Worm (Caenorhabditis elegans) whole organism, L1 larva: ENCODE data around the gene ugt-60.

Experiments used
- dpl-1 ChIP-seq, 3 experiments: fragments of 150-350 bp in 2 of 3; sonication (generic microtip) in 1 of 3; optimal IDR thresholded peaks; 2 replicates each; lab custom pipeline; 2014 to 2017; ENCODE audit warnings: missing biosample characterization in 3 of 3, missing genetic modification characterization in 3 of 3, missing genetic modification reagents in 3 of 3
- egl-27 ChIP-seq, 2 experiments: fragments of 150-350 bp in 1 of 2; sonication (generic microtip); optimal IDR thresholded peaks; 3 replicates each; lab custom pipeline; 2017 to 2018; ENCODE audit warnings: missing biosample characterization in 2 of 2, missing genetic modification characterization in 2 of 2, missing genetic modification reagents in 2 of 2
- elt-2 ChIP-seq: sonication (generic microtip); optimal IDR thresholded peaks from 2 replicates; lab custom pipeline; 2016; ENCODE audit warnings: missing genetic modification characterization, mild to moderate bottlenecking, inconsistent platforms, missing compliant biosample characterization, missing genetic modification reagents
- hlh-4 ChIP-seq: sonication (generic microtip); optimal IDR thresholded peaks from 2 replicates; lab custom pipeline; 2016; ENCODE audit warnings: mild to moderate bottlenecking, missing genetic modification characterization, missing compliant biosample characterization
- nhr-237 ChIP-seq: fragments of 150-350 bp; optimal IDR thresholded peaks from 2 replicates; lab custom pipeline; 2014; ENCODE audit warnings: missing biosample characterization, missing genetic modification characterization
- zip-4 ChIP-seq: fragments of 200-800 bp; sonication (Bioruptor generic); optimal IDR thresholded peaks from 2 replicates; lab custom pipeline; 2018; ENCODE audit warnings: mild to moderate bottlenecking, missing genetic modification characterization, moderate library complexity, missing compliant biosample characterization

ce11 chrIII:9685959-9686358, 7.1 kb upstream of the ugt-60 start, which contains the start of gene C07A9.10:
- TF ChIP-seq zip-4 (GFP tag; lab: Kevin White, UChicago) = no peak
- no peak for TF ChIP-seq nhr-237
- no peak for TF ChIP-seq elt-2
- no peak for TF ChIP-seq dpl-1 (GFP tag; optimal IDR thresholded peaks at IDR 0.05; lab: Kevin White, UChicago)
- TF ChIP-seq hlh-4 (tag; lab: Kevin White, UChicago) = no peak
- TF ChIP-seq egl-27 (tag; optimal IDR thresholded peaks at IDR 0.05; lab: Kevin White, UChicago) = no peak
